Worm (Caenorhabditis elegans): ENCODE results near the gene eea-1.

- TF ChIP-seq him-1 (tag; optimal IDR thresholded peaks at IDR 0.05): no peak
- TF ChIP-seq W03F9.2 (tag; optimal IDR thresholded peaks at IDR 0.05): no peak
- no peak for TF ChIP-seq dao-5 (tag; optimal IDR thresholded peaks at IDR 0.05)
Measured at ce11 chrV:13459323-13459722, 37.8 kb downstream of the eea-1 start, which contains the start of gene bath-39.

All from whole organism, L4/young adult.